Fruit fly (Drosophila melanogaster) whole organism, embryonic: Measurements from ENCODE around the gene CG14194.

Source experiments
- Ada2b ChIP-seq: fragments of 200-800 bp; sonication (Bioruptor generic); IDR thresholded peaks from 2 replicates; pipeline ENCODE4 v1.3.6; 2022; ENCODE audit warnings: missing biosample characterization, missing genetic modification characterization
- CG10274 ChIP-seq: fragments of 200-800 bp; sonication (Bioruptor generic); optimal IDR thresholded peaks from 3 replicates; lab custom pipeline; 2017; ENCODE audit warnings: missing biosample characterization, mild to moderate bottlenecking, missing genetic modification characterization
- CG10565 ChIP-seq: fragments of 200-800 bp; sonication (Bioruptor generic); optimal IDR thresholded peaks from 3 replicates; lab custom pipeline; 2016; ENCODE audit warnings: missing biosample characterization, mild to moderate bottlenecking, missing genetic modification characterization
- CG11085 ChIP-seq: fragments of 200-800 bp; sonication (Bioruptor generic); IDR thresholded peaks from 2 replicates; pipeline ENCODE4 v1.3.6; 2022; ENCODE audit warnings: missing biosample characterization, missing genetic modification characterization
- CG11723 ChIP-seq: fragments of 200-800 bp; sonication (Bioruptor generic); optimal IDR thresholded peaks from 2 replicates; lab custom pipeline; 2017; ENCODE audit warnings: missing biosample characterization, mild to moderate bottlenecking, missing genetic modification characterization
- CG12155 ChIP-seq: fragments of 200-800 bp; sonication (Bioruptor generic); optimal IDR thresholded peaks from 3 replicates; lab custom pipeline; 2016; ENCODE audit warnings: missing biosample characterization, missing genetic modification characterization
- CG1233 ChIP-seq: fragments of 200-800 bp; sonication (Bioruptor generic); optimal IDR thresholded peaks from 4 replicates; lab custom pipeline; 2018; ENCODE audit warnings: missing biosample characterization, mild to moderate bottlenecking, missing genetic modification characterization
- CG13296 ChIP-seq: fragments of 200-800 bp; sonication (Bioruptor generic); optimal IDR thresholded peaks from 3 replicates; lab custom pipeline; 2018; ENCODE audit warnings: missing biosample characterization, mild to moderate bottlenecking, missing genetic modification characterization
- CG13624 ChIP-seq: fragments of 200-800 bp; sonication (Bioruptor generic); optimal IDR thresholded peaks from 2 replicates; lab custom pipeline; 2016; ENCODE audit warnings: missing biosample characterization, missing genetic modification characterization
- CG14050 ChIP-seq: fragments of 200-800 bp; sonication (Bioruptor generic); IDR thresholded peaks from 3 replicates; pipeline ENCODE4 v1.3.6; 2022; ENCODE audit warnings: missing biosample characterization, missing genetic modification characterization
- CG17568 ChIP-seq: fragments of 200-800 bp; sonication (Bioruptor generic); optimal IDR thresholded peaks from 2 replicates; lab custom pipeline; 2018; ENCODE audit warnings: missing biosample characterization, mild to moderate bottlenecking, missing genetic modification characterization, moderate library complexity
- CG18619 ChIP-seq: fragments of 200-800 bp; sonication (Bioruptor generic); optimal IDR thresholded peaks from 3 replicates; lab custom pipeline; 2017; ENCODE audit warnings: missing biosample characterization, mild to moderate bottlenecking, missing genetic modification characterization
- CG18764 ChIP-seq: fragments of 200-800 bp; sonication (Bioruptor generic); optimal IDR thresholded peaks from 3 replicates; lab custom pipeline; 2016; ENCODE audit warnings: missing biosample characterization, missing genetic modification characterization
- CG2116 ChIP-seq: fragments of 200-800 bp; sonication (Bioruptor generic); optimal IDR thresholded peaks from 3 replicates; lab custom pipeline; 2018; ENCODE audit warnings: missing biosample characterization, mild to moderate bottlenecking, missing genetic modification characterization
- CG5180 ChIP-seq: fragments of 200-800 bp; sonication (Bioruptor generic); optimal IDR thresholded peaks from 3 replicates; lab custom pipeline; 2017; ENCODE audit warnings: missing biosample characterization, missing genetic modification characterization, mild to moderate bottlenecking, moderate library complexity, missing genetic modification reagents
- CG6272 ChIP-seq: fragments of 200-800 bp; sonication (Bioruptor generic); IDR thresholded peaks from 2 replicates; pipeline ENCODE4 v1.3.6; 2022; ENCODE audit warnings: missing biosample characterization, missing genetic modification characterization
- CG8281 ChIP-seq: fragments of 200-800 bp; sonication (Bioruptor generic); optimal IDR thresholded peaks from 2 replicates; lab custom pipeline; 2018; ENCODE audit warnings: missing biosample characterization, mild to moderate bottlenecking, missing genetic modification characterization, moderate library complexity
- CrebB ChIP-seq: fragments of 200-800 bp; sonication (Bioruptor generic); optimal IDR thresholded peaks from 3 replicates; lab custom pipeline; 2018; ENCODE audit warnings: missing biosample characterization, mild to moderate bottlenecking, missing genetic modification characterization
- Dbx ChIP-seq: fragments of 200-800 bp; sonication (Bioruptor generic); IDR thresholded peaks from 3 replicates; pipeline ENCODE4 v1.3.6; 2022; ENCODE audit warnings: missing biosample characterization, missing genetic modification characterization
- Dip3 ChIP-seq: fragments of 200-800 bp; sonication (Bioruptor generic); optimal IDR thresholded peaks from 3 replicates; lab custom pipeline; 2016; ENCODE audit warnings: missing biosample characterization, missing genetic modification characterization
- Ets97D ChIP-seq: fragments of 200-800 bp; sonication (Bioruptor generic); optimal IDR thresholded peaks from 3 replicates; lab custom pipeline; 2016; ENCODE audit warnings: missing biosample characterization, missing genetic modification characterization
- Hsf ChIP-seq: fragments of 200-800 bp; sonication (Bioruptor generic); optimal IDR thresholded peaks from 3 replicates; lab custom pipeline; 2016; ENCODE audit warnings: missing biosample characterization, missing genetic modification characterization
- Jarid2 ChIP-seq: fragments of 200-800 bp; sonication (Bioruptor generic); optimal IDR thresholded peaks from 3 replicates; lab custom pipeline; 2017; ENCODE audit warnings: mild to moderate bottlenecking, missing biosample characterization, missing genetic modification reagents, missing genetic modification characterization
- Lhr ChIP-seq: fragments of 200-800 bp; sonication (Bioruptor generic); optimal IDR thresholded peaks from 3 replicates; lab custom pipeline; 2017; ENCODE audit warnings: mild to moderate bottlenecking, missing biosample characterization, missing genetic modification reagents, missing genetic modification characterization
- Lim3 ChIP-seq: fragments of 200-800 bp; sonication (Bioruptor generic); IDR thresholded peaks from 2 replicates; pipeline ENCODE4 v1.3.6; 2022; ENCODE audit warnings: missing biosample characterization, missing genetic modification characterization
- Med ChIP-seq: fragments of 200-800 bp; sonication (Bioruptor generic); peaks from one replicate; lab custom pipeline; 2016; ENCODE audit warnings: missing biosample characterization, missing genetic modification characterization, mild to moderate bottlenecking, inconsistent platforms, moderate library complexity
- NFAT ChIP-seq: fragments of 200-800 bp; sonication (Bioruptor generic); IDR thresholded peaks from 2 replicates; pipeline ENCODE4 v1.3.6; 2022; ENCODE audit warnings: missing biosample characterization, missing genetic modification characterization
- Neu2 ChIP-seq: fragments of 200-800 bp; sonication (Bioruptor generic); optimal IDR thresholded peaks from 3 replicates; lab custom pipeline; 2016; ENCODE audit warnings: missing biosample characterization, missing genetic modification characterization, borderline replicate concordance
- Nf-YB ChIP-seq: fragments of 200-800 bp; sonication (Bioruptor generic); optimal IDR thresholded peaks from 3 replicates; lab custom pipeline; 2019; ENCODE audit warnings: missing biosample characterization, mild to moderate bottlenecking, missing genetic modification characterization, moderate library complexity
- Opbp ChIP-seq: fragments of 200-800 bp; sonication (Bioruptor generic); IDR thresholded peaks from 3 replicates; pipeline ENCODE4 v1.3.6; 2022; ENCODE audit warnings: missing biosample characterization, missing genetic modification characterization; ENCODE audit not compliant: partially characterized antibody
- Pdp1 ChIP-seq, 2 experiments: fragments of 200-800 bp; sonication (Bioruptor generic); optimal IDR thresholded peaks; 3 replicates each; lab custom pipeline; 2016; ENCODE audit warnings: missing biosample characterization in 2 of 2, missing genetic modification characterization in 2 of 2, mild to moderate bottlenecking in 1 of 2, moderate library complexity in 1 of 2
- abd-A ChIP-seq: fragments of 200-800 bp; sonication (Bioruptor generic); optimal IDR thresholded peaks from 3 replicates; lab custom pipeline; 2019; ENCODE audit warnings: missing biosample characterization, mild to moderate bottlenecking, missing genetic modification characterization, moderate library complexity
- ara ChIP-seq: fragments of 200-800 bp; sonication (Bioruptor generic); IDR thresholded peaks from 2 replicates; pipeline ENCODE4 v1.3.6; 2022; ENCODE audit warnings: missing biosample characterization, missing genetic modification characterization
- az2 ChIP-seq: fragments of 200-800 bp; sonication (Bioruptor generic); optimal IDR thresholded peaks from 3 replicates; lab custom pipeline; 2016; ENCODE audit warnings: missing biosample characterization, missing genetic modification characterization
- cato ChIP-seq: fragments of 200-800 bp; sonication (Bioruptor generic); optimal IDR thresholded peaks from 2 replicates; lab custom pipeline; 2016; ENCODE audit warnings: missing biosample characterization, missing genetic modification characterization, borderline replicate concordance
- cwo ChIP-seq: fragments of 200-800 bp; sonication (Bioruptor generic); optimal IDR thresholded peaks from 3 replicates; lab custom pipeline; 2017; ENCODE audit warnings: missing biosample characterization, missing genetic modification characterization, mild to moderate bottlenecking, moderate library complexity, missing genetic modification reagents
- dati ChIP-seq: fragments of 200-800 bp; sonication (Bioruptor generic); IDR thresholded peaks from 2 replicates; pipeline ENCODE4 v1.3.6; 2022; ENCODE audit warnings: missing biosample characterization, missing genetic modification characterization
- disco-r ChIP-seq: fragments of 200-800 bp; sonication (Bioruptor generic); optimal IDR thresholded peaks from 2 replicates; lab custom pipeline; 2016; ENCODE audit warnings: missing biosample characterization, missing genetic modification characterization
- dpn ChIP-seq, 2 experiments: fragments of 200-800 bp; sonication (Bioruptor generic); optimal IDR thresholded peaks; 3 replicates each; lab custom pipeline; 2016; ENCODE audit warnings: missing biosample characterization in 2 of 2, missing genetic modification characterization in 2 of 2
- ewg ChIP-seq: fragments of 200-800 bp; sonication (Bioruptor generic); optimal IDR thresholded peaks from 3 replicates; lab custom pipeline; 2017; ENCODE audit warnings: mild to moderate bottlenecking, missing biosample characterization, missing genetic modification reagents, missing genetic modification characterization
- gcm ChIP-seq: fragments of 200-800 bp; sonication (Bioruptor generic); optimal IDR thresholded peaks from 2 replicates; lab custom pipeline; 2019; ENCODE audit warnings: missing biosample characterization, mild to moderate bottlenecking, missing genetic modification characterization, moderate library complexity
- hb ChIP-seq: fragments of 200-800 bp; sonication (Bioruptor generic); IDR thresholded peaks from 3 replicates; pipeline ENCODE4 v1.3.6; 2022; ENCODE audit warnings: missing biosample characterization, missing genetic modification characterization; ENCODE audit not compliant: partially characterized antibody
- klu ChIP-seq: fragments of 200-800 bp; sonication (Bioruptor generic); IDR thresholded peaks from 2 replicates; pipeline ENCODE4 v1.3.6; 2022; ENCODE audit warnings: missing biosample characterization, missing genetic modification characterization
- lov ChIP-seq, 2 experiments: fragments of 200-800 bp in 1 of 2; fragments of >200 bp in 1 of 2; sonication (Bioruptor generic) in 1 of 2; IDR thresholded peaks in 1 of 2; optimal IDR thresholded peaks in 1 of 2; 2 replicates in 1 of 2; 3 replicates in 1 of 2; pipeline versions ENCODE4 v1.3.6 to Lab custom; 2017 to 2022; ENCODE audit warnings: missing biosample characterization in 1 of 2, missing genetic modification characterization in 1 of 2
- mirr ChIP-seq: fragments of 200-800 bp; sonication (Bioruptor generic); optimal IDR thresholded peaks from 3 replicates; lab custom pipeline; 2018; ENCODE audit warnings: missing biosample characterization, mild to moderate bottlenecking, missing genetic modification characterization
- sima ChIP-seq: fragments of 200-800 bp; sonication (Bioruptor generic); optimal IDR thresholded peaks from 2 replicates; lab custom pipeline; 2016; ENCODE audit warnings: missing biosample characterization, missing genetic modification characterization
- slbo ChIP-seq: fragments of 200-800 bp; sonication (Bioruptor generic); IDR thresholded peaks from 2 replicates; pipeline ENCODE4 v1.3.6; 2022; ENCODE audit warnings: missing biosample characterization, missing genetic modification characterization
- sug ChIP-seq: fragments of 200-800 bp; optimal IDR thresholded peaks from 2 replicates; lab custom pipeline; 2019; ENCODE audit warnings: missing biosample characterization, mild to moderate bottlenecking, missing genetic modification characterization, moderate library complexity
- vvl ChIP-seq: fragments of 200-800 bp; sonication (Bioruptor generic); IDR thresholded peaks from 2 replicates; pipeline ENCODE4 v1.3.6; 2022; ENCODE audit warnings: missing biosample characterization, missing genetic modification characterization

CG14194 gene

DNA sequence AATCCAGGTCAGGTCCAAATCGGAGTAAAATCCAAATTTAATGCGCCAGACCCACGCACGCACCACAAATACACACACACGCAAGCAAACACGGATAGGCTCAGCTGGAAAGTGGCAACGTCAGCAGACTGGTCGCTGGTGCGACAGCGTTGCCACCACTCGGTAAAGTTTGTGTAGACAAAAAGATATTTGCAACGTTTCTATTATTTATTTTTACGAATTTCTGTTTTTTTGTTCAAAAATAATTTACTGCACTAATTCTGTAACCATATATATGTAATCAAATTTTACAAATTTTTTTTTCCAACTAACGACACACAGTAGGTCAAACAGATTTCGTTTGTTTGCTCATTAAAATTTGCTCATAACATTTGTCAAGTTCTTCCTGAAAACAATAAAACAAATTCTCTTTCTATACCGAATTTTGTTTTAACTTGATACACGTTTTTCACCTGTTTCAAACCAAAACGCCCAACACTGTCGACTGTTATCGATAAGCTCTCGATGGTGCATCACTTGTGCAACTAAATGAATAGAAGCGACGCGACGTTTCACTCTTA is 13.6 kb upstream of the CG14194 start, which contains the start of the genes CG7556 and CG7453 (continued):
- TF ChIP-seq Opbp (GFP tag; lab: Robert Waterston, UW) (no peak), lov (optimal IDR thresholded peaks at IDR 0.05; lab: Kevin White, UChicago) (no peak), lov (GFP tag; IDR thresholded peaks at IDR 0.05; lab: Robert Waterston, UW) (no peak), CG6272 (peak; percentile 63; the same call in 1 of the 2 replicates), CG10565 (no peak), cato (peak; percentile 45), slbo (GFP tag; lab: Robert Waterston, UW) (peak; percentile 80), CG17568 (GFP tag; lab: Kevin White, UChicago) (peak; percentile 44), abd-A (tag; lab: Kevin White, UChicago) (no peak), CG1233 (peak; percentile 65), CG14050 (no peak; the same call in 2 of the 3 replicates), CG12155 (GFP tag; lab: Kevin White, UChicago) (peak; percentile 65), CG11723 (GFP tag; lab: Kevin White, UChicago) (peak; percentile 44), sug (tag; lab: Kevin White, UChicago) (peak; percentile 75), disco-r (peak; percentile 62), CG13624 (GFP tag; lab: Kevin White, UChicago) (peak; percentile 79), az2 (GFP tag; lab: Kevin White, UChicago) (peak; percentile 80), Jarid2 (peak; percentile 45), CG18764 (GFP tag; lab: Kevin White, UChicago) (peak; percentile 58), CrebB (no peak), CG5180 (GFP tag; lab: Kevin White, UChicago) (peak; percentile 4), CG13296 (GFP tag; lab: Kevin White, UChicago) (peak; percentile 53), ewg (GFP tag; lab: Kevin White, UChicago) (peak; percentile 64), hb (GFP tag; lab: Robert Waterston, UW) (no peak), CG10274 (peak; percentile 17), Pdp1 (GFP tag; optimal IDR thresholded peaks at IDR 0.05; lab: Kevin White, UChicago) (peak; percentile 77), Lhr (GFP tag; lab: Kevin White, UChicago) (peak; percentile 35), cwo (GFP tag; lab: Kevin White, UChicago) (peak; percentile 54), CG8281 (tag; lab: Kevin White, UChicago) (no peak), gcm (GFP tag; lab: Kevin White, UChicago) (peak; percentile 48), Dbx (GFP tag; lab: Robert Waterston, UW) (peak; percentile 47; the same call in 2 of the 3 replicates), Hsf (peak; percentile 78), dati (GFP tag; lab: Robert Waterston, UW) (no peak), klu (GFP tag; lab: Robert Waterston, UW) (no peak; the same call in 1 of the 2 replicates), NFAT (GFP tag; lab: Robert Waterston, UW) (0 out of 2 replicates have a peak, but pooled peaks have one; percentile 3), Lim3 (no peak), vvl (GFP tag; lab: Robert Waterston, UW) (peak; percentile 65), CG11085 (GFP tag; lab: Robert Waterston, UW) (peak; percentile 17; the same call in 1 of the 2 replicates), ara (no peak), Ada2b (GFP tag; lab: Robert Waterston, UW) (peak; percentile 45; the same call in 1 of the 2 replicates), mirr (GFP tag; lab: Kevin White, UChicago) (no peak), Med (GFP tag; lab: Kevin White, UChicago) (peak; percentile 90), dpn (GFP tag; optimal IDR thresholded peaks at IDR 0.05; lab: Kevin White, UChicago) (peak; percentile 74 to 76), Dip3 (GFP tag; lab: Kevin White, UChicago) (peak; percentile 77), sima (peak; percentile 33), Ets97D (GFP tag; lab: Kevin White, UChicago) (peak; percentile 61), Neu2 (GFP tag; lab: Kevin White, UChicago) (no peak), Nf-YB (peak; percentile 51), CG18619 (peak; percentile 64), CG2116 (GFP tag; lab: Kevin White, UChicago) (peak; percentile 86)
